Fruit fly (Drosophila melanogaster) whole organism, embryonic: ENCODE data around the gene asun.

ENCODE experiments used
- CG1792 ChIP-seq: fragments of 200-800 bp; sonication (Bioruptor generic); optimal IDR thresholded peaks from 2 replicates; lab custom pipeline; 2016; ENCODE audit warnings: missing biosample characterization, missing genetic modification characterization
- CG7556 ChIP-seq: fragments of 200-800 bp; sonication (Bioruptor generic); optimal IDR thresholded peaks from 2 replicates; lab custom pipeline; 2017; ENCODE audit warnings: missing biosample characterization, mild to moderate bottlenecking, missing genetic modification characterization
- CG9876 ChIP-seq: fragments of 200-800 bp; sonication (Bioruptor generic); optimal IDR thresholded peaks from 2 replicates; lab custom pipeline; 2016; ENCODE audit warnings: missing biosample characterization, missing genetic modification characterization
- Camta ChIP-seq: fragments of 200-800 bp; sonication (Bioruptor generic); optimal IDR thresholded peaks from 2 replicates; lab custom pipeline; 2016; ENCODE audit warnings: missing biosample characterization, missing genetic modification characterization
- dati ChIP-seq: fragments of 200-800 bp; sonication (Bioruptor generic); IDR thresholded peaks from 2 replicates; pipeline ENCODE4 v1.3.6; 2022; ENCODE audit warnings: missing biosample characterization, missing genetic modification characterization
- gsb ChIP-seq: fragments of 200-800 bp; sonication (Bioruptor generic); IDR thresholded peaks from 2 replicates; pipeline ENCODE4 v1.3.6; 2022; ENCODE audit warnings: missing biosample characterization, missing genetic modification characterization

dm6 chr3R:16242461-16242934 lies 21.6 kb upstream of the asun start:
- TF ChIP-seq Camta: peak; percentile 23
- no peak for TF ChIP-seq dati (GFP tag; lab: Robert Waterston, UW)
- no peak for TF ChIP-seq CG9876 (GFP tag; lab: Kevin White, UChicago)
- TF ChIP-seq CG1792 (GFP tag; lab: Kevin White, UChicago): no peak
- TF ChIP-seq gsb (GFP tag; lab: Robert Waterston, UW): no peak
- no peak for TF ChIP-seq CG7556 (GFP tag; lab: Kevin White, UChicago)
